Fruit fly (Drosophila melanogaster) whole organism, embryonic: ENCODE measurements around the gene Prx4.

ENCODE experiments used
- Atf3 ChIP-seq: fragments of 200-800 bp; sonication (Bioruptor generic); optimal IDR thresholded peaks from 3 replicates; lab custom pipeline; 2016; ENCODE audit warnings: missing biosample characterization, missing genetic modification characterization
- CG10321 ChIP-seq: fragments of 200-800 bp; sonication (Bioruptor generic); IDR thresholded peaks from 2 replicates; pipeline ENCODE4 v1.3.6; 2022; ENCODE audit warnings: missing biosample characterization, missing genetic modification characterization
- CG10366 ChIP-seq: fragments of 200-800 bp; sonication (Bioruptor generic); IDR thresholded peaks from 2 replicates; pipeline ENCODE4 v1.3.6; 2022; ENCODE audit warnings: missing biosample characterization, missing genetic modification characterization
- CG13624 ChIP-seq: fragments of 200-800 bp; sonication (Bioruptor generic); optimal IDR thresholded peaks from 2 replicates; lab custom pipeline; 2016; ENCODE audit warnings: missing biosample characterization, missing genetic modification characterization
- CG1529 ChIP-seq: fragments of 200-800 bp; sonication (Bioruptor generic); optimal IDR thresholded peaks from 3 replicates; lab custom pipeline; 2018; ENCODE audit warnings: missing biosample characterization, missing genetic modification characterization
- CG16815 ChIP-seq: fragments of 200-800 bp; sonication (Bioruptor generic); optimal IDR thresholded peaks from 3 replicates; lab custom pipeline; 2017; ENCODE audit warnings: missing biosample characterization, mild to moderate bottlenecking, missing genetic modification characterization
- CG17186 ChIP-seq: fragments of 200-800 bp; sonication (Bioruptor generic); optimal IDR thresholded peaks from 3 replicates; lab custom pipeline; 2017; ENCODE audit warnings: missing biosample characterization, missing genetic modification reagents, missing genetic modification characterization
- CG17385 ChIP-seq: fragments of 200-800 bp; sonication (Bioruptor generic); optimal IDR thresholded peaks from 3 replicates; lab custom pipeline; 2018; ENCODE audit warnings: missing biosample characterization, mild to moderate bottlenecking, missing genetic modification characterization
- CG1832 ChIP-seq: fragments of 200-800 bp; sonication (Bioruptor generic); optimal IDR thresholded peaks from 2 replicates; lab custom pipeline; 2017; ENCODE audit warnings: missing biosample characterization, mild to moderate bottlenecking, missing genetic modification characterization, inconsistent platforms
- CG2875 ChIP-seq: fragments of 200-800 bp; sonication (Bioruptor generic); optimal IDR thresholded peaks from 2 replicates; lab custom pipeline; 2017; ENCODE audit warnings: missing biosample characterization, mild to moderate bottlenecking, missing genetic modification characterization, missing genetic modification reagents
- CG31388 ChIP-seq: fragments of 200-800 bp; sonication (Bioruptor generic); optimal IDR thresholded peaks from 2 replicates; lab custom pipeline; 2016; ENCODE audit warnings: missing biosample characterization, missing genetic modification characterization
- CG32767 ChIP-seq: fragments of 200-800 bp; sonication (Bioruptor generic); IDR thresholded peaks from 2 replicates; pipeline ENCODE4 v1.3.6; 2022; ENCODE audit warnings: missing biosample characterization, missing genetic modification characterization
- CG3281 ChIP-seq: fragments of 200-800 bp; sonication (Bioruptor generic); optimal IDR thresholded peaks from 3 replicates; lab custom pipeline; 2017; ENCODE audit warnings: missing biosample characterization, mild to moderate bottlenecking, missing genetic modification characterization
- CG4328 ChIP-seq: fragments of 200-800 bp; sonication (Bioruptor generic); optimal IDR thresholded peaks from 3 replicates; lab custom pipeline; 2017; ENCODE audit warnings: missing biosample characterization, missing genetic modification reagents, missing genetic modification characterization
- CG4424 ChIP-seq: fragments of 200-800 bp; sonication (Bioruptor generic); optimal IDR thresholded peaks from 3 replicates; lab custom pipeline; 2016; ENCODE audit warnings: missing biosample characterization, missing genetic modification characterization
- CG6791 ChIP-seq: fragments of 200-800 bp; sonication (Bioruptor generic); IDR thresholded peaks from 3 replicates; pipeline ENCODE4 v1.3.6; 2022; ENCODE audit warnings: missing biosample characterization, missing genetic modification characterization; ENCODE audit not compliant: partially characterized antibody
- CG7357 ChIP-seq: fragments of 200-800 bp; sonication (Bioruptor generic); IDR thresholded peaks from 3 replicates; pipeline ENCODE4 v1.3.6; 2022; ENCODE audit warnings: missing biosample characterization, missing genetic modification characterization
- CG7556 ChIP-seq: fragments of 200-800 bp; sonication (Bioruptor generic); optimal IDR thresholded peaks from 2 replicates; lab custom pipeline; 2017; ENCODE audit warnings: missing biosample characterization, mild to moderate bottlenecking, missing genetic modification characterization
- CG9876 ChIP-seq: fragments of 200-800 bp; sonication (Bioruptor generic); optimal IDR thresholded peaks from 2 replicates; lab custom pipeline; 2016; ENCODE audit warnings: missing biosample characterization, missing genetic modification characterization
- Doc2 ChIP-seq: fragments of 200-800 bp; sonication (Bioruptor generic); IDR thresholded peaks from 2 replicates; pipeline ENCODE4 v1.3.6; 2022; ENCODE audit warnings: missing biosample characterization, missing genetic modification characterization
- ERR ChIP-seq: fragments of 200-800 bp; sonication (Bioruptor generic); optimal IDR thresholded peaks from 2 replicates; lab custom pipeline; 2016; ENCODE audit warnings: missing biosample characterization, missing genetic modification characterization
- HLHmδ ChIP-seq: fragments of 200-800 bp; sonication (Bioruptor generic); optimal IDR thresholded peaks from 2 replicates; lab custom pipeline; 2018; ENCODE audit warnings: missing biosample characterization, mild to moderate bottlenecking, missing genetic modification characterization, moderate library complexity
- HmgZ ChIP-seq: fragments of 200-800 bp; sonication (Bioruptor generic); optimal IDR thresholded peaks from 2 replicates; lab custom pipeline; 2018; ENCODE audit warnings: missing biosample characterization, mild to moderate bottlenecking, missing genetic modification characterization
- Hr78 ChIP-seq, 2 experiments: fragments of 200-800 bp in 1 of 2; fragments of >200 bp in 1 of 2; sonication (Bioruptor generic) in 1 of 2; optimal IDR thresholded peaks; 2 replicates each; lab custom pipeline; 2017 to 2019; ENCODE audit warnings: missing biosample characterization in 2 of 2, missing genetic modification characterization in 2 of 2, mild to moderate bottlenecking in 1 of 2, moderate library complexity in 1 of 2
- Jarid2 ChIP-seq: fragments of 200-800 bp; sonication (Bioruptor generic); optimal IDR thresholded peaks from 3 replicates; lab custom pipeline; 2017; ENCODE audit warnings: mild to moderate bottlenecking, missing biosample characterization, missing genetic modification reagents, missing genetic modification characterization
- MTF-1 ChIP-seq: fragments of 200-800 bp; sonication (Bioruptor generic); optimal IDR thresholded peaks from 2 replicates; lab custom pipeline; 2018; ENCODE audit warnings: missing biosample characterization, mild to moderate bottlenecking, missing genetic modification characterization, borderline replicate concordance
- NC2β ChIP-seq: fragments of 200-800 bp; sonication (Bioruptor generic); optimal IDR thresholded peaks from 2 replicates; lab custom pipeline; 2016; ENCODE audit warnings: missing biosample characterization, missing genetic modification characterization
- Nf-YB ChIP-seq: fragments of 200-800 bp; sonication (Bioruptor generic); optimal IDR thresholded peaks from 3 replicates; lab custom pipeline; 2019; ENCODE audit warnings: missing biosample characterization, mild to moderate bottlenecking, missing genetic modification characterization, moderate library complexity
- NfI ChIP-seq: fragments of 200-800 bp; sonication (Bioruptor generic); optimal IDR thresholded peaks from 3 replicates; lab custom pipeline; 2018; ENCODE audit warnings: missing biosample characterization, mild to moderate bottlenecking, missing genetic modification characterization, moderate library complexity
- Poxn ChIP-seq: fragments of 200-800 bp; sonication (Bioruptor generic); IDR thresholded peaks from 2 replicates; pipeline ENCODE4 v1.3.6; 2022; ENCODE audit warnings: missing biosample characterization, missing genetic modification characterization
- Usf ChIP-seq: fragments of 200-800 bp; sonication (Bioruptor generic); optimal IDR thresholded peaks from 2 replicates; lab custom pipeline; 2017; ENCODE audit warnings: missing genotype, missing biosample characterization, missing genetic modification characterization
- Xbp1 ChIP-seq: fragments of 200-800 bp; sonication (Bioruptor generic); optimal IDR thresholded peaks from 3 replicates; lab custom pipeline; 2016; ENCODE audit warnings: missing biosample characterization, mild to moderate bottlenecking, missing genetic modification characterization
- YL-1 ChIP-seq: fragments of 200-800 bp; sonication (Bioruptor generic); optimal IDR thresholded peaks from 3 replicates; lab custom pipeline; 2017; ENCODE audit warnings: missing biosample characterization, mild to moderate bottlenecking, missing genetic modification characterization
- al ChIP-seq: fragments of 200-800 bp; sonication (Bioruptor generic); IDR thresholded peaks from 2 replicates; pipeline ENCODE4 v1.3.6; 2022; ENCODE audit warnings: missing biosample characterization, missing genetic modification characterization
- ash1 ChIP-seq: fragments of 200-800 bp; sonication (Bioruptor generic); optimal IDR thresholded peaks from 2 replicates; lab custom pipeline; 2018; ENCODE audit warnings: missing biosample characterization, mild to moderate bottlenecking, missing genetic modification characterization
- dan ChIP-seq: fragments of 200-800 bp; sonication (Bioruptor generic); IDR thresholded peaks from 2 replicates; pipeline ENCODE4 v1.3.6; 2022; ENCODE audit warnings: missing biosample characterization, missing genetic modification characterization
- dysf ChIP-seq: fragments of 200-800 bp; sonication (Bioruptor generic); IDR thresholded peaks from 3 replicates; pipeline ENCODE4 v1.3.6; 2022; ENCODE audit warnings: missing biosample characterization, missing genetic modification characterization
- eyg ChIP-seq: fragments of 200-800 bp; sonication (Bioruptor generic); optimal IDR thresholded peaks from 3 replicates; lab custom pipeline; 2016; ENCODE audit warnings: missing biosample characterization, missing genetic modification characterization
- fru ChIP-seq: fragments of >200 bp; optimal IDR thresholded peaks from 2 replicates; lab custom pipeline; 2017
- gro ChIP-seq: fragments of 200-800 bp; sonication (Bioruptor generic); optimal IDR thresholded peaks from 2 replicates; lab custom pipeline; 2016; ENCODE audit warnings: missing biosample characterization, missing genetic modification characterization
- gt ChIP-seq: fragments of 200-800 bp; sonication (Bioruptor generic); IDR thresholded peaks from 2 replicates; pipeline ENCODE4 v1.3.6; 2022; ENCODE audit warnings: missing biosample characterization, missing genetic modification characterization
- h ChIP-seq: fragments of >200 bp; optimal IDR thresholded peaks from 2 replicates; lab custom pipeline; 2017
- prd ChIP-seq, 3 experiments: fragments of >200 bp in 2 of 3; fragments of 200-800 bp in 1 of 3; sonication (Bioruptor generic) in 1 of 3; optimal IDR thresholded peaks in 2 of 3; IDR thresholded peaks in 1 of 3; 2 replicates in 2 of 3; 3 replicates in 1 of 3; pipeline versions ENCODE4 v1.3.6 to Lab custom; 2017 to 2022; ENCODE audit warnings: missing biosample characterization in 1 of 3, missing genetic modification characterization in 1 of 3
- sim ChIP-seq: fragments of 200-800 bp; sonication (Bioruptor generic); IDR thresholded peaks from 2 replicates; pipeline ENCODE4 v1.3.6; 2022; ENCODE audit warnings: missing biosample characterization, missing genetic modification characterization
- stc ChIP-seq: fragments of 200-800 bp; sonication (Bioruptor generic); IDR thresholded peaks from 2 replicates; pipeline ENCODE4 v1.3.6; 2022; ENCODE audit warnings: missing biosample characterization, missing genetic modification characterization
- tup ChIP-seq: fragments of 200-800 bp; sonication (Bioruptor generic); optimal IDR thresholded peaks from 2 replicates; lab custom pipeline; 2016; ENCODE audit warnings: missing biosample characterization, mild to moderate bottlenecking, missing genetic modification characterization, moderate library complexity
- usp ChIP-seq: fragments of >200 bp; optimal IDR thresholded peaks from 2 replicates; lab custom pipeline; 2017; ENCODE audit warnings: missing biosample characterization, missing genetic modification characterization
- vfl ChIP-seq: fragments of 200-800 bp; sonication (Bioruptor generic); optimal IDR thresholded peaks from 2 replicates; lab custom pipeline; 2016; ENCODE audit warnings: missing biosample characterization, missing genetic modification characterization
- wek ChIP-seq: fragments of 200-800 bp; sonication (Bioruptor generic); optimal IDR thresholded peaks from 3 replicates; lab custom pipeline; 2018; ENCODE audit warnings: missing biosample characterization, mild to moderate bottlenecking, missing genetic modification characterization, moderate library complexity
- zen ChIP-seq: fragments of 200-800 bp; sonication (Bioruptor generic); optimal IDR thresholded peaks from 3 replicates; lab custom pipeline; 2018; ENCODE audit warnings: missing biosample characterization, mild to moderate bottlenecking, missing genetic modification characterization, moderate library complexity

The Prx4 gene

dm6 chr3L:3052110-3052871 lies 10.1 kb downstream of the Prx4 start, which contains the start of gene CG1271 (continued):
- TF ChIP-seq CG2875 (GFP tag; lab: Kevin White, UChicago): no peak
- no peak for TF ChIP-seq CG1832 (GFP tag; lab: Kevin White, UChicago)
- no peak for TF ChIP-seq CG9876 (GFP tag; lab: Kevin White, UChicago)
- peak; percentile 51 for TF ChIP-seq ERR (GFP tag; lab: Kevin White, UChicago)
- no peak for TF ChIP-seq Usf (GFP tag; lab: Kevin White, UChicago)
- TF ChIP-seq Hr78 (GFP tag; optimal IDR thresholded peaks at IDR 0.05; lab: Kevin White, UChicago): no peak
- TF ChIP-seq CG1529 (GFP tag; lab: Kevin White, UChicago): peak; percentile 20
- TF ChIP-seq CG31388: peak; percentile 33
- no peak for TF ChIP-seq CG10321 (GFP tag; lab: Robert Waterston, UW)
- peak; percentile 66 for TF ChIP-seq NfI (GFP tag; lab: Kevin White, UChicago)
- TF ChIP-seq gt (GFP tag; lab: Robert Waterston, UW): no peak
- TF ChIP-seq CG13624 (GFP tag; lab: Kevin White, UChicago): peak; percentile 82
- TF ChIP-seq CG7357 (GFP tag; lab: Robert Waterston, UW): 0 out of 3 replicates have a peak, but pooled peaks have one; percentile 6
- no peak for TF ChIP-seq fru
- TF ChIP-seq Jarid2 (GFP tag; lab: Kevin White, UChicago): no peak
- no peak for TF ChIP-seq stc (GFP tag; lab: Robert Waterston, UW)
- peak; percentile 74 for TF ChIP-seq CG3281 (GFP tag; lab: Kevin White, UChicago)
- no peak for TF ChIP-seq prd (optimal IDR thresholded peaks at IDR 0.05; lab: Kevin White, UChicago)
- peak; percentile 66; the same call in 2 of the 3 replicates for TF ChIP-seq prd (GFP tag; IDR thresholded peaks at IDR 0.05; lab: Robert Waterston, UW)
- peak; percentile 90 for TF ChIP-seq gro (GFP tag; lab: Kevin White, UChicago)
- TF ChIP-seq zen: peak; percentile 82
- TF ChIP-seq Doc2 (GFP tag; lab: Robert Waterston, UW): no peak
- TF ChIP-seq wek (GFP tag; lab: Kevin White, UChicago): no peak
- no peak for TF ChIP-seq h
- no peak for TF ChIP-seq CG6791 (GFP tag; lab: Robert Waterston, UW)
- peak; percentile 41 for TF ChIP-seq CG7556 (GFP tag; lab: Kevin White, UChicago)
- TF ChIP-seq ash1 (GFP tag; lab: Kevin White, UChicago): no peak
- peak; percentile 5 for TF ChIP-seq CG16815 (GFP tag; lab: Kevin White, UChicago)
- TF ChIP-seq sim (GFP tag; lab: Robert Waterston, UW): no peak
- peak; percentile 39 for TF ChIP-seq vfl (GFP tag; lab: Kevin White, UChicago)
- no peak for TF ChIP-seq HLHmδ (GFP tag; lab: Kevin White, UChicago)
- TF ChIP-seq HmgZ (tag; lab: Kevin White, UChicago): peak; percentile 62
- TF ChIP-seq CG32767 (GFP tag; lab: Robert Waterston, UW): no peak
- TF ChIP-seq dysf (GFP tag; lab: Robert Waterston, UW): peak; percentile 69; the same call in 2 of the 3 replicates
- TF ChIP-seq MTF-1 (GFP tag; lab: Kevin White, UChicago): no peak
- TF ChIP-seq YL-1 (GFP tag; lab: Kevin White, UChicago): no peak
- TF ChIP-seq usp (GFP tag; lab: Kevin White, UChicago): no peak
- TF ChIP-seq Poxn (GFP tag; lab: Robert Waterston, UW): no peak
- TF ChIP-seq dan (GFP tag; lab: Robert Waterston, UW): no peak
- peak; percentile 12 for TF ChIP-seq Atf3
- peak; percentile 27 for TF ChIP-seq NC2β
- peak; percentile 86 for TF ChIP-seq CG17186
- TF ChIP-seq CG4328 (GFP tag; lab: Kevin White, UChicago): peak; percentile 43
- peak; percentile 56 for TF ChIP-seq CG4424 (GFP tag; lab: Kevin White, UChicago)
- peak; percentile 62 for TF ChIP-seq Xbp1 (GFP tag; lab: Kevin White, UChicago)
- TF ChIP-seq eyg (GFP tag; lab: Kevin White, UChicago): peak; percentile 25
- TF ChIP-seq al (GFP tag; lab: Robert Waterston, UW): peak; percentile 49; the same call in 1 of the 2 replicates
- no peak for TF ChIP-seq tup
- TF ChIP-seq Nf-YB (GFP tag; lab: Kevin White, UChicago): peak; percentile 29
- TF ChIP-seq CG17385 (GFP tag; lab: Kevin White, UChicago): peak; percentile 36
- no peak; the same call in 1 of the 2 replicates for TF ChIP-seq CG10366
